Fruit fly (Drosophila melanogaster) whole organism, embryonic: Measurements from ENCODE around the gene CG9737.
A peak's percentile ranks its signal among the peaks of the same experiment; 100 is the strongest.

Experiments
- Abd-B ChIP-seq: fragments of 200-800 bp; sonication (Bioruptor generic); optimal IDR thresholded peaks from 2 replicates; lab custom pipeline; 2018; ENCODE audit warnings: missing biosample characterization, mild to moderate bottlenecking, missing genetic modification characterization, moderate library complexity
- CG10209 ChIP-seq: fragments of 200-800 bp; sonication (Bioruptor generic); optimal IDR thresholded peaks from 3 replicates; lab custom pipeline; 2017; ENCODE audit warnings: missing biosample characterization, mild to moderate bottlenecking, missing genetic modification characterization, missing genetic modification reagents
- CG10979 ChIP-seq: fragments of 200-800 bp; sonication (Bioruptor generic); optimal IDR thresholded peaks from 2 replicates; lab custom pipeline; 2018; ENCODE audit warnings: missing biosample characterization, mild to moderate bottlenecking, missing genetic modification characterization, moderate library complexity
- CG13424 ChIP-seq: fragments of 200-800 bp; sonication (Bioruptor generic); optimal IDR thresholded peaks from 2 replicates; lab custom pipeline; 2019; ENCODE audit warnings: missing biosample characterization, mild to moderate bottlenecking, missing genetic modification characterization, moderate library complexity
- CG14014 ChIP-seq: fragments of 200-800 bp; sonication (Bioruptor generic); IDR thresholded peaks from 2 replicates; pipeline ENCODE4 v1.3.6; 2022; ENCODE audit warnings: missing biosample characterization, missing genetic modification characterization
- CG15011 ChIP-seq: fragments of 200-800 bp; sonication (Bioruptor generic); optimal IDR thresholded peaks from 3 replicates; lab custom pipeline; 2018; ENCODE audit warnings: missing biosample characterization, mild to moderate bottlenecking, missing genetic modification characterization
- CG1603 ChIP-seq: fragments of 200-800 bp; sonication (Bioruptor generic); optimal IDR thresholded peaks from 2 replicates; lab custom pipeline; 2019; ENCODE audit warnings: missing biosample characterization, mild to moderate bottlenecking, missing genetic modification characterization, moderate library complexity
- CG17186 ChIP-seq: fragments of 200-800 bp; sonication (Bioruptor generic); optimal IDR thresholded peaks from 3 replicates; lab custom pipeline; 2017; ENCODE audit warnings: missing biosample characterization, missing genetic modification reagents, missing genetic modification characterization
- CG2202 ChIP-seq: fragments of 200-800 bp; sonication (Bioruptor generic); optimal IDR thresholded peaks from 2 replicates; lab custom pipeline; 2018; ENCODE audit warnings: missing biosample characterization, mild to moderate bottlenecking, missing genetic modification characterization
- CG2712 ChIP-seq: fragments of 200-800 bp; optimal IDR thresholded peaks from 3 replicates; lab custom pipeline; 2019; ENCODE audit warnings: missing biosample characterization, mild to moderate bottlenecking, missing genetic modification characterization, moderate library complexity
- CG30431 ChIP-seq: fragments of 200-800 bp; sonication (Bioruptor generic); optimal IDR thresholded peaks from 2 replicates; lab custom pipeline; 2017; ENCODE audit warnings: missing biosample characterization, missing genetic modification characterization
- CG32772 ChIP-seq: fragments of 200-800 bp; sonication (Bioruptor generic); IDR thresholded peaks from 2 replicates; pipeline ENCODE4 v1.3.6; 2022; ENCODE audit warnings: missing biosample characterization, missing genetic modification characterization
- CG3726 ChIP-seq: fragments of 200-800 bp; sonication (Bioruptor generic); IDR thresholded peaks from 3 replicates; pipeline ENCODE4, ENCODE4 v1.3.6; 2022; ENCODE audit warnings: missing biosample characterization, missing genetic modification characterization
- CG4360 ChIP-seq: fragments of 200-800 bp; sonication (Bioruptor generic); IDR thresholded peaks from 2 replicates; pipeline ENCODE4 v1.3.6; 2022; ENCODE audit warnings: missing biosample characterization, missing genetic modification characterization
- CG4730 ChIP-seq: fragments of 200-800 bp; sonication (Bioruptor generic); IDR thresholded peaks from 2 replicates; pipeline ENCODE4 v1.3.6; 2022; ENCODE audit warnings: missing biosample characterization, missing genetic modification characterization
- CG4854 ChIP-seq: fragments of 200-800 bp; sonication (Bioruptor generic); optimal IDR thresholded peaks from 2 replicates; lab custom pipeline; 2016; ENCODE audit warnings: missing biosample characterization, missing genetic modification characterization, inconsistent platforms
- CG7745 ChIP-seq: fragments of 200-800 bp; sonication (Bioruptor generic); optimal IDR thresholded peaks from 2 replicates; lab custom pipeline; 2018; ENCODE audit warnings: missing biosample characterization, mild to moderate bottlenecking, missing genetic modification characterization, moderate library complexity
- CG8478 ChIP-seq: fragments of >200 bp; optimal IDR thresholded peaks from 2 replicates; lab custom pipeline; 2018
- D ChIP-seq, 2 experiments: fragments of 200-800 bp in 1 of 2; fragments of >200 bp in 1 of 2; sonication (Bioruptor generic) in 1 of 2; optimal IDR thresholded peaks; 2 replicates in 1 of 2; 3 replicates in 1 of 2; lab custom pipeline; 2017; ENCODE audit warnings: mild to moderate bottlenecking in 1 of 2, missing biosample characterization in 1 of 2, missing genetic modification characterization in 1 of 2, missing genetic modification reagents in 1 of 2
- Ets97D ChIP-seq: fragments of 200-800 bp; sonication (Bioruptor generic); optimal IDR thresholded peaks from 3 replicates; lab custom pipeline; 2016; ENCODE audit warnings: missing biosample characterization, missing genetic modification characterization
- HLH4C ChIP-seq: fragments of 200-800 bp; sonication (Bioruptor generic); IDR thresholded peaks from 3 replicates; pipeline ENCODE4 v1.3.6; 2022; ENCODE audit warnings: missing biosample characterization, missing genetic modification characterization; ENCODE audit not compliant: partially characterized antibody
- Hand ChIP-seq: fragments of 200-800 bp; sonication (Bioruptor generic); optimal IDR thresholded peaks from 2 replicates; lab custom pipeline; 2017; ENCODE audit warnings: mild to moderate bottlenecking, missing biosample characterization, missing genetic modification reagents, missing genetic modification characterization
- Hr51 ChIP-seq, 2 experiments: fragments of 200-800 bp; sonication (Bioruptor generic); optimal IDR thresholded peaks; 2 replicates in 1 of 2; 3 replicates in 1 of 2; lab custom pipeline; 2016 to 2018; ENCODE audit warnings: missing biosample characterization in 2 of 2, missing genetic modification characterization in 2 of 2, mild to moderate bottlenecking in 1 of 2, moderate library complexity in 1 of 2
- Meics ChIP-seq: fragments of 200-800 bp; sonication (Bioruptor generic); optimal IDR thresholded peaks from 2 replicates; lab custom pipeline; 2017; ENCODE audit warnings: missing biosample characterization, mild to moderate bottlenecking, missing genetic modification characterization
- Nf-YC ChIP-seq: fragments of 200-800 bp; optimal IDR thresholded peaks from 3 replicates; lab custom pipeline; 2019; ENCODE audit warnings: missing biosample characterization, mild to moderate bottlenecking, missing genetic modification characterization, moderate library complexity
- Oli ChIP-seq: fragments of 200-800 bp; sonication (Bioruptor generic); optimal IDR thresholded peaks from 2 replicates; lab custom pipeline; 2018; ENCODE audit warnings: missing biosample characterization, mild to moderate bottlenecking, missing genetic modification characterization, moderate library complexity
- PHDP ChIP-seq: fragments of 200-800 bp; sonication (Bioruptor generic); optimal IDR thresholded peaks from 3 replicates; lab custom pipeline; 2018; ENCODE audit warnings: missing biosample characterization, mild to moderate bottlenecking, missing genetic modification characterization, moderate library complexity
- Rfx ChIP-seq: fragments of 200-800 bp; sonication (Bioruptor generic); IDR thresholded peaks from 2 replicates; pipeline ENCODE4 v1.3.6; 2022; ENCODE audit warnings: missing biosample characterization, missing genetic modification characterization
- Sox102F ChIP-seq: fragments of 200-800 bp; sonication (Bioruptor generic); optimal IDR thresholded peaks from 2 replicates; lab custom pipeline; 2018; ENCODE audit warnings: missing biosample characterization, mild to moderate bottlenecking, missing genetic modification characterization, moderate library complexity
- TFAM ChIP-seq: fragments of 200-800 bp; sonication (Bioruptor generic); optimal IDR thresholded peaks from 2 replicates; lab custom pipeline; 2017; ENCODE audit warnings: missing biosample characterization, missing genetic modification characterization, inconsistent platforms
- cato ChIP-seq: fragments of 200-800 bp; sonication (Bioruptor generic); optimal IDR thresholded peaks from 2 replicates; lab custom pipeline; 2016; ENCODE audit warnings: missing biosample characterization, missing genetic modification characterization, borderline replicate concordance
- dan ChIP-seq: fragments of 200-800 bp; sonication (Bioruptor generic); IDR thresholded peaks from 2 replicates; pipeline ENCODE4 v1.3.6; 2022; ENCODE audit warnings: missing biosample characterization, missing genetic modification characterization
- dati ChIP-seq: fragments of 200-800 bp; sonication (Bioruptor generic); IDR thresholded peaks from 2 replicates; pipeline ENCODE4 v1.3.6; 2022; ENCODE audit warnings: missing biosample characterization, missing genetic modification characterization
- dmrt99B ChIP-seq: fragments of 200-800 bp; sonication (Bioruptor generic); optimal IDR thresholded peaks from 2 replicates; lab custom pipeline; 2018; ENCODE audit warnings: missing biosample characterization, mild to moderate bottlenecking, missing genetic modification characterization, moderate library complexity
- eve ChIP-seq, 2 experiments: fragments of >200 bp; optimal IDR thresholded peaks; 2 replicates each; lab custom pipeline; 2017; ENCODE audit warnings: missing biosample characterization in 2 of 2, missing genetic modification characterization in 2 of 2
- exex ChIP-seq: fragments of 200-800 bp; sonication (Bioruptor generic); optimal IDR thresholded peaks from 4 replicates; lab custom pipeline; 2018; ENCODE audit warnings: missing biosample characterization, mild to moderate bottlenecking, missing genetic modification characterization, moderate library complexity
- gcm ChIP-seq: fragments of 200-800 bp; sonication (Bioruptor generic); optimal IDR thresholded peaks from 2 replicates; lab custom pipeline; 2019; ENCODE audit warnings: missing biosample characterization, mild to moderate bottlenecking, missing genetic modification characterization, moderate library complexity
- gfzf ChIP-seq: fragments of 200-800 bp; sonication (Bioruptor generic); optimal IDR thresholded peaks from 2 replicates; lab custom pipeline; 2016; ENCODE audit warnings: missing biosample characterization, mild to moderate bottlenecking, missing genetic modification characterization, moderate library complexity
- nau ChIP-seq: fragments of 200-800 bp; sonication (Bioruptor generic); optimal IDR thresholded peaks from 3 replicates; lab custom pipeline; 2017; ENCODE audit warnings: missing biosample characterization, mild to moderate bottlenecking, missing genetic modification characterization, missing genetic modification reagents
- onecut ChIP-seq: fragments of 200-800 bp; sonication (Bioruptor generic); IDR thresholded peaks from 2 replicates; pipeline ENCODE4 v1.3.6; 2022; ENCODE audit warnings: missing biosample characterization, missing genetic modification characterization
- pfk ChIP-seq: fragments of 200-800 bp; sonication (Bioruptor generic); optimal IDR thresholded peaks from 2 replicates; lab custom pipeline; 2018; ENCODE audit warnings: missing biosample characterization, mild to moderate bottlenecking, missing genetic modification characterization, moderate library complexity
- pros ChIP-seq: fragments of 200-800 bp; sonication (Bioruptor generic); optimal IDR thresholded peaks from 3 replicates; lab custom pipeline; 2019; ENCODE audit warnings: missing biosample characterization, mild to moderate bottlenecking, missing genetic modification characterization, moderate library complexity
- ranshi ChIP-seq: fragments of 200-800 bp; sonication (Bioruptor generic); IDR thresholded peaks from 2 replicates; pipeline ENCODE4 v1.3.6; 2022; ENCODE audit warnings: missing biosample characterization, missing genetic modification characterization
- ro ChIP-seq: fragments of 200-800 bp; sonication (Bioruptor generic); IDR thresholded peaks from 2 replicates; pipeline ENCODE4 v1.3.6; 2022; ENCODE audit warnings: missing biosample characterization, missing genetic modification characterization
- sens-2 ChIP-seq: fragments of 200-800 bp; sonication (Bioruptor generic); IDR thresholded peaks from 2 replicates; pipeline ENCODE4 v1.3.6; 2022; ENCODE audit warnings: missing biosample characterization, missing genetic modification characterization
- slbo ChIP-seq: fragments of 200-800 bp; sonication (Bioruptor generic); IDR thresholded peaks from 2 replicates; pipeline ENCODE4 v1.3.6; 2022; ENCODE audit warnings: missing biosample characterization, missing genetic modification characterization
- trh ChIP-seq: fragments of 200-800 bp; sonication (Bioruptor generic); optimal IDR thresholded peaks from 2 replicates; lab custom pipeline; 2016; ENCODE audit warnings: missing biosample characterization, missing genetic modification characterization
- ttk ChIP-seq: fragments of 200-800 bp; sonication (Bioruptor generic); IDR thresholded peaks from 2 replicates; pipeline ENCODE4 v2.1.2; 2022; ENCODE audit warnings: missing biosample characterization, missing genetic modification characterization
- usp ChIP-seq: fragments of >200 bp; optimal IDR thresholded peaks from 2 replicates; lab custom pipeline; 2017; ENCODE audit warnings: missing biosample characterization, missing genetic modification characterization
- vvl ChIP-seq: fragments of 200-800 bp; sonication (Bioruptor generic); IDR thresholded peaks from 2 replicates; pipeline ENCODE4 v1.3.6; 2022; ENCODE audit warnings: missing biosample characterization, missing genetic modification characterization

The CG9737 gene

dm6 chr3R:30235253-30235652 is 7.9 kb downstream of the CG9737 start (continued):
- peak; percentile 41 for TF ChIP-seq slbo (GFP tag; lab: Robert Waterston, UW)
- TF ChIP-seq CG1603 (tag; lab: Kevin White, UChicago): peak; percentile 39
- peak; percentile 60 for TF ChIP-seq dmrt99B (tag; lab: Kevin White, UChicago)
- TF ChIP-seq sens-2 (GFP tag; lab: Robert Waterston, UW): no peak; the same call in 1 of the 2 replicates
- no peak for TF ChIP-seq CG8478
- TF ChIP-seq CG4360 (GFP tag; lab: Robert Waterston, UW): no peak
- peak; percentile 30; the same call in 1 of the 2 replicates for TF ChIP-seq ttk
- no peak for TF ChIP-seq dati (GFP tag; lab: Robert Waterston, UW)
- TF ChIP-seq CG13424 (tag; lab: Kevin White, UChicago): peak; percentile 60
- TF ChIP-seq CG32772 (GFP tag; lab: Robert Waterston, UW): 0 out of 2 replicates have a peak, but pooled peaks have one; percentile 10
- no peak for TF ChIP-seq nau (GFP tag; lab: Kevin White, UChicago)
- peak; percentile 10 for TF ChIP-seq PHDP (tag; lab: Kevin White, UChicago)
- peak; percentile 40 for TF ChIP-seq CG2712 (tag; lab: Kevin White, UChicago)
- no peak for TF ChIP-seq Abd-B (GFP tag; lab: Kevin White, UChicago)
- no peak for TF ChIP-seq D (optimal IDR thresholded peaks at IDR 0.05; lab: Kevin White, UChicago)
- peak; percentile 8 for TF ChIP-seq D (GFP tag; optimal IDR thresholded peaks at IDR 0.05; lab: Kevin White, UChicago)
- TF ChIP-seq CG14014 (GFP tag; lab: Robert Waterston, UW): peak; percentile 23; the same call in 1 of the 2 replicates
- TF ChIP-seq CG4854 (GFP tag; lab: Kevin White, UChicago): no peak
- no peak for TF ChIP-seq HLH4C (GFP tag; lab: Robert Waterston, UW)
- no peak for TF ChIP-seq CG30431 (GFP tag; lab: Kevin White, UChicago)
- no peak for TF ChIP-seq CG17186
- TF ChIP-seq pros (GFP tag; lab: Kevin White, UChicago): peak; percentile 86
- no peak for TF ChIP-seq pfk (GFP tag; lab: Kevin White, UChicago)
- TF ChIP-seq Oli (tag; lab: Kevin White, UChicago): peak; percentile 27
- peak; percentile 8 for TF ChIP-seq Hand
- no peak for TF ChIP-seq trh
- peak; percentile 40; the same call in 1 of the 2 replicates for TF ChIP-seq onecut
- no peak for TF ChIP-seq cato (GFP tag; lab: Kevin White, UChicago)
- TF ChIP-seq eve (GFP tag; optimal IDR thresholded peaks at IDR 0.05; lab: Kevin White, UChicago): peak in 1 of 2 experiments; percentile 49
- TF ChIP-seq CG10979 (tag; lab: Kevin White, UChicago): peak; percentile 54
- TF ChIP-seq gcm: peak; percentile 3
- TF ChIP-seq CG4730 (GFP tag; lab: Robert Waterston, UW): no peak
- TF ChIP-seq vvl (GFP tag; lab: Robert Waterston, UW): peak; percentile 39; the same call in 1 of the 2 replicates
- no peak for TF ChIP-seq dan (GFP tag; lab: Robert Waterston, UW)
- TF ChIP-seq Ets97D (GFP tag; lab: Kevin White, UChicago): no peak
- no peak for TF ChIP-seq Nf-YC (tag; lab: Kevin White, UChicago)
- peak; percentile 8 for TF ChIP-seq Meics (GFP tag; lab: Kevin White, UChicago)
- TF ChIP-seq CG7745: no peak
- TF ChIP-seq CG15011: no peak
- no peak for TF ChIP-seq usp (GFP tag; lab: Kevin White, UChicago)
- TF ChIP-seq gfzf (GFP tag; lab: Kevin White, UChicago): no peak
- TF ChIP-seq Hr51 (GFP tag; optimal IDR thresholded peaks at IDR 0.05; lab: Kevin White, UChicago): peak in 1 of 2 experiments; percentile 56
- no peak for TF ChIP-seq exex
- TF ChIP-seq CG2202 (tag; lab: Kevin White, UChicago): no peak
- no peak for TF ChIP-seq CG3726 (GFP tag; lab: Robert Waterston, UW)
- TF ChIP-seq ranshi (GFP tag; lab: Robert Waterston, UW): peak; percentile 53; the same call in 1 of the 2 replicates
- no peak for TF ChIP-seq ro
- TF ChIP-seq TFAM (GFP tag; lab: Kevin White, UChicago): no peak
- peak; percentile 45 for TF ChIP-seq Sox102F (GFP tag; lab: Kevin White, UChicago)
- TF ChIP-seq Rfx (GFP tag; lab: Robert Waterston, UW): no peak
- peak; percentile 1 for TF ChIP-seq CG10209 (GFP tag; lab: Kevin White, UChicago)
